Fruit fly (Drosophila melanogaster) whole organism, embryonic: ENCODE results near the gene CG12948.

Experiments used
- Abd-B ChIP-seq: fragments of 200-800 bp; sonication (Bioruptor generic); optimal IDR thresholded peaks from 2 replicates; lab custom pipeline; 2018; ENCODE audit warnings: missing biosample characterization, mild to moderate bottlenecking, missing genetic modification characterization, moderate library complexity
- Aef1 ChIP-seq: fragments of 200-800 bp; sonication (Bioruptor generic); IDR thresholded peaks from 3 replicates; pipeline ENCODE4 v1.3.6; 2022; ENCODE audit warnings: missing biosample characterization, missing genetic modification characterization
- Antp ChIP-seq: fragments of 200-800 bp; sonication (Bioruptor generic); optimal IDR thresholded peaks from 3 replicates; lab custom pipeline; 2016; ENCODE audit warnings: missing biosample characterization, missing genetic modification characterization
- CG10274 ChIP-seq: fragments of 200-800 bp; sonication (Bioruptor generic); optimal IDR thresholded peaks from 3 replicates; lab custom pipeline; 2017; ENCODE audit warnings: missing biosample characterization, mild to moderate bottlenecking, missing genetic modification characterization
- CG10979 ChIP-seq: fragments of 200-800 bp; sonication (Bioruptor generic); optimal IDR thresholded peaks from 2 replicates; lab custom pipeline; 2018; ENCODE audit warnings: missing biosample characterization, mild to moderate bottlenecking, missing genetic modification characterization, moderate library complexity
- CG11247 ChIP-seq: fragments of 200-800 bp; sonication (Bioruptor generic); IDR thresholded peaks from 2 replicates; pipeline ENCODE4 v1.3.6; 2022; ENCODE audit warnings: missing biosample characterization, missing genetic modification characterization
- CG12236 ChIP-seq: fragments of 200-800 bp; sonication (Bioruptor generic); optimal IDR thresholded peaks from 2 replicates; lab custom pipeline; 2016; ENCODE audit warnings: missing biosample characterization, missing genetic modification characterization
- CG14441 ChIP-seq: fragments of 200-800 bp; sonication (Bioruptor generic); IDR thresholded peaks from 2 replicates; pipeline ENCODE4 v1.3.6; 2022; ENCODE audit warnings: missing biosample characterization, missing genetic modification characterization
- CG15011 ChIP-seq: fragments of 200-800 bp; sonication (Bioruptor generic); optimal IDR thresholded peaks from 3 replicates; lab custom pipeline; 2018; ENCODE audit warnings: missing biosample characterization, mild to moderate bottlenecking, missing genetic modification characterization
- CG1529 ChIP-seq: fragments of 200-800 bp; sonication (Bioruptor generic); optimal IDR thresholded peaks from 3 replicates; lab custom pipeline; 2018; ENCODE audit warnings: missing biosample characterization, missing genetic modification characterization
- CG17385 ChIP-seq: fragments of 200-800 bp; sonication (Bioruptor generic); optimal IDR thresholded peaks from 3 replicates; lab custom pipeline; 2018; ENCODE audit warnings: missing biosample characterization, mild to moderate bottlenecking, missing genetic modification characterization
- CG17568 ChIP-seq: fragments of 200-800 bp; sonication (Bioruptor generic); optimal IDR thresholded peaks from 2 replicates; lab custom pipeline; 2018; ENCODE audit warnings: missing biosample characterization, mild to moderate bottlenecking, missing genetic modification characterization, moderate library complexity
- CG17802 ChIP-seq: fragments of 200-800 bp; sonication (Bioruptor generic); optimal IDR thresholded peaks from 2 replicates; lab custom pipeline; 2018; ENCODE audit warnings: missing biosample characterization, mild to moderate bottlenecking, missing genetic modification characterization, moderate library complexity
- CG17912 ChIP-seq: fragments of 200-800 bp; sonication (Bioruptor generic); optimal IDR thresholded peaks from 2 replicates; lab custom pipeline; 2018; ENCODE audit warnings: missing biosample characterization, mild to moderate bottlenecking, missing genetic modification characterization
- CG1792 ChIP-seq: fragments of 200-800 bp; sonication (Bioruptor generic); optimal IDR thresholded peaks from 2 replicates; lab custom pipeline; 2016; ENCODE audit warnings: missing biosample characterization, missing genetic modification characterization
- CG18011 ChIP-seq: fragments of 200-800 bp; sonication (Bioruptor generic); optimal IDR thresholded peaks from 2 replicates; lab custom pipeline; 2017; ENCODE audit warnings: missing biosample characterization, missing genetic modification characterization, mild to moderate bottlenecking, moderate library complexity, missing genotype
- CG2875 ChIP-seq: fragments of 200-800 bp; sonication (Bioruptor generic); optimal IDR thresholded peaks from 2 replicates; lab custom pipeline; 2017; ENCODE audit warnings: missing biosample characterization, mild to moderate bottlenecking, missing genetic modification characterization, missing genetic modification reagents
- CG30403 ChIP-seq: fragments of 200-800 bp; sonication (Bioruptor generic); optimal IDR thresholded peaks from 3 replicates; lab custom pipeline; 2016; ENCODE audit warnings: missing biosample characterization, missing genetic modification characterization
- CG31441 ChIP-seq: fragments of 200-800 bp; sonication (Bioruptor generic); IDR thresholded peaks from 2 replicates; pipeline ENCODE4 v1.3.6; 2022; ENCODE audit warnings: missing biosample characterization, missing genetic modification characterization
- CG4328 ChIP-seq: fragments of 200-800 bp; sonication (Bioruptor generic); optimal IDR thresholded peaks from 3 replicates; lab custom pipeline; 2017; ENCODE audit warnings: missing biosample characterization, missing genetic modification reagents, missing genetic modification characterization
- CG8281 ChIP-seq: fragments of 200-800 bp; sonication (Bioruptor generic); optimal IDR thresholded peaks from 2 replicates; lab custom pipeline; 2018; ENCODE audit warnings: missing biosample characterization, mild to moderate bottlenecking, missing genetic modification characterization, moderate library complexity
- CG9797 ChIP-seq: fragments of 200-800 bp; sonication (Bioruptor generic); optimal IDR thresholded peaks from 3 replicates; lab custom pipeline; 2018; ENCODE audit warnings: missing biosample characterization, mild to moderate bottlenecking, missing genetic modification characterization
- D ChIP-seq, 2 experiments: fragments of 200-800 bp in 1 of 2; fragments of >200 bp in 1 of 2; sonication (Bioruptor generic) in 1 of 2; optimal IDR thresholded peaks; 2 replicates in 1 of 2; 3 replicates in 1 of 2; lab custom pipeline; 2017; ENCODE audit warnings: mild to moderate bottlenecking in 1 of 2, missing biosample characterization in 1 of 2, missing genetic modification characterization in 1 of 2, missing genetic modification reagents in 1 of 2
- Dip2 ChIP-seq: fragments of 200-800 bp; sonication (Bioruptor generic); IDR thresholded peaks from 2 replicates; pipeline ENCODE4 v1.3.6; 2022; ENCODE audit warnings: missing biosample characterization, missing genetic modification characterization
- Dp ChIP-seq: fragments of 200-800 bp; sonication (Bioruptor generic); optimal IDR thresholded peaks from 2 replicates; lab custom pipeline; 2018; ENCODE audit warnings: missing biosample characterization, mild to moderate bottlenecking, missing genetic modification characterization, moderate library complexity
- Jarid2 ChIP-seq: fragments of 200-800 bp; sonication (Bioruptor generic); optimal IDR thresholded peaks from 3 replicates; lab custom pipeline; 2017; ENCODE audit warnings: mild to moderate bottlenecking, missing biosample characterization, missing genetic modification reagents, missing genetic modification characterization
- Lhr ChIP-seq: fragments of 200-800 bp; sonication (Bioruptor generic); optimal IDR thresholded peaks from 3 replicates; lab custom pipeline; 2017; ENCODE audit warnings: mild to moderate bottlenecking, missing biosample characterization, missing genetic modification reagents, missing genetic modification characterization
- Lpt ChIP-seq: fragments of >200 bp; optimal IDR thresholded peaks from 2 replicates; lab custom pipeline; 2018; ENCODE audit warnings: missing biosample characterization, missing genetic modification characterization
- Med ChIP-seq: fragments of 200-800 bp; sonication (Bioruptor generic); peaks from one replicate; lab custom pipeline; 2016; ENCODE audit warnings: missing biosample characterization, missing genetic modification characterization, mild to moderate bottlenecking, inconsistent platforms, moderate library complexity
- NFAT ChIP-seq: fragments of 200-800 bp; sonication (Bioruptor generic); IDR thresholded peaks from 2 replicates; pipeline ENCODE4 v1.3.6; 2022; ENCODE audit warnings: missing biosample characterization, missing genetic modification characterization
- ato ChIP-seq: fragments of 200-800 bp; sonication (Bioruptor generic); IDR thresholded peaks from 2 replicates; pipeline ENCODE4 v1.3.6; 2022; ENCODE audit warnings: missing biosample characterization, missing genetic modification characterization; ENCODE audit not compliant: partially characterized antibody
- bcd ChIP-seq: fragments of 200-800 bp; sonication (Bioruptor generic); optimal IDR thresholded peaks from 2 replicates; lab custom pipeline; 2017; ENCODE audit warnings: missing biosample characterization, mild to moderate bottlenecking, missing genetic modification characterization
- dimm ChIP-seq: fragments of 200-800 bp; sonication (Bioruptor generic); IDR thresholded peaks from 2 replicates; pipeline ENCODE4 v1.3.6; 2022; ENCODE audit warnings: missing biosample characterization, missing genetic modification characterization
- ewg ChIP-seq: fragments of 200-800 bp; sonication (Bioruptor generic); optimal IDR thresholded peaks from 3 replicates; lab custom pipeline; 2017; ENCODE audit warnings: mild to moderate bottlenecking, missing biosample characterization, missing genetic modification reagents, missing genetic modification characterization
- exex ChIP-seq: fragments of 200-800 bp; sonication (Bioruptor generic); optimal IDR thresholded peaks from 4 replicates; lab custom pipeline; 2018; ENCODE audit warnings: missing biosample characterization, mild to moderate bottlenecking, missing genetic modification characterization, moderate library complexity
- hb ChIP-seq: fragments of 200-800 bp; sonication (Bioruptor generic); IDR thresholded peaks from 3 replicates; pipeline ENCODE4 v1.3.6; 2022; ENCODE audit warnings: missing biosample characterization, missing genetic modification characterization; ENCODE audit not compliant: partially characterized antibody
- klu ChIP-seq: fragments of 200-800 bp; sonication (Bioruptor generic); IDR thresholded peaks from 2 replicates; pipeline ENCODE4 v1.3.6; 2022; ENCODE audit warnings: missing biosample characterization, missing genetic modification characterization
- lbe ChIP-seq: fragments of 200-800 bp; sonication (Bioruptor generic); optimal IDR thresholded peaks from 2 replicates; lab custom pipeline; 2016; ENCODE audit warnings: missing biosample characterization, mild to moderate bottlenecking, missing genetic modification characterization
- luna ChIP-seq: fragments of 200-800 bp; sonication (Bioruptor generic); optimal IDR thresholded peaks from 2 replicates; lab custom pipeline; 2016; ENCODE audit warnings: missing biosample characterization, missing genetic modification characterization
- pnt ChIP-seq: fragments of 200-800 bp; sonication (Bioruptor generic); optimal IDR thresholded peaks from 3 replicates; lab custom pipeline; 2016; ENCODE audit warnings: missing biosample characterization, missing genetic modification characterization
- salm ChIP-seq: fragments of 200-800 bp; sonication (Bioruptor generic); optimal IDR thresholded peaks from 2 replicates; lab custom pipeline; 2018; ENCODE audit warnings: missing biosample characterization, mild to moderate bottlenecking, missing genetic modification characterization
- shn ChIP-seq: fragments of 200-800 bp; sonication (Bioruptor generic); optimal IDR thresholded peaks from 3 replicates; lab custom pipeline; 2016; ENCODE audit warnings: missing biosample characterization, missing genetic modification characterization
- sisA ChIP-seq: fragments of 200-800 bp; sonication (Bioruptor generic); IDR thresholded peaks from 2 replicates; pipeline ENCODE4 v1.3.6; 2022; ENCODE audit warnings: missing biosample characterization, missing genetic modification characterization
- sr ChIP-seq: fragments of 200-800 bp; sonication (Bioruptor generic); IDR thresholded peaks from 3 replicates; pipeline ENCODE4 v1.3.6; 2022; ENCODE audit warnings: missing biosample characterization, missing genetic modification characterization
- tap ChIP-seq: fragments of 200-800 bp; optimal IDR thresholded peaks from 3 replicates; lab custom pipeline; 2019; ENCODE audit warnings: missing biosample characterization, mild to moderate bottlenecking, missing genetic modification characterization, moderate library complexity
- tup ChIP-seq: fragments of 200-800 bp; sonication (Bioruptor generic); optimal IDR thresholded peaks from 2 replicates; lab custom pipeline; 2016; ENCODE audit warnings: missing biosample characterization, mild to moderate bottlenecking, missing genetic modification characterization, moderate library complexity
- yki ChIP-seq: fragments of >200 bp; optimal IDR thresholded peaks from 3 replicates; lab custom pipeline; 2018
- zf30C ChIP-seq: fragments of 200-800 bp; sonication (Bioruptor generic); optimal IDR thresholded peaks from 3 replicates; lab custom pipeline; 2018; ENCODE audit warnings: missing biosample characterization, mild to moderate bottlenecking, missing genetic modification characterization
- zfh1 ChIP-seq: fragments of 200-800 bp; sonication (Bioruptor generic); IDR thresholded peaks from 3 replicates; pipeline ENCODE4 v1.3.6; 2022; ENCODE audit warnings: missing biosample characterization, missing genetic modification characterization
- zfh2 ChIP-seq: fragments of 200-800 bp; sonication (Bioruptor generic); optimal IDR thresholded peaks from 2 replicates; lab custom pipeline; 2016; ENCODE audit warnings: missing biosample characterization, missing genetic modification characterization

Gene CG12948

DNA sequence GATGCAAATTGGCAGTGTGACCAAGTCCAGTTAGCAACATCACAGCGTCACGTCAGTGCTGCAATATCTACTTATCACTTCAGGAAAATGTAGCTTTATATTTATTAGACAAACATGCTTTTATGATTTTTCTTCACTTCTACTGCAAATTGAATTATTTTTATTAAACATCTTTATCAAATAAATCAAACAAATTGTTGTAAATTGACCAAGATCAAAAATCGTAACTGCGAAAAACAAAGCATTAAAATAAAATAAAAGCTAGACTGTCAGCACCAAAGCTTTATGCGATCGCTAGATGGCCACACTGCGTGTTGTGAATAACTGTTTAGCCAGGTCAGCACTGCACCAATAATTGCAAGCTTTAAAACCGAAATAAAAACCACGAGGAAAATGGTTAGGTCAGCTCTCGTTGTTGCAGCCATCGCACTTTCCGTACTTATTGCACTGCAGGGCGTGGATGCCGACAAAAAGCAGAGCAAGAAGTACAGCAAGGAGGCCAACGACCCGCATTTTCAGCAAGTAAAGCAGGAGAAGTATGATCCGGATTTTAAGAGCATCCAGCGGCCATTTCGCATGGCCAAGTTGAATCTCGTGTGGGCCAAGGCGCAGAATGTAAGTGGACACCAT is 43.7 kb upstream of the CG12948 start, which contains the start of the genes CG12945 and CG8507 (continued):
- TF ChIP-seq CG15011 (GFP tag; lab: Kevin White, UChicago) (no peak), CG11247 (no peak), CG9797 (GFP tag; lab: Kevin White, UChicago) (peak; percentile 76), CG2875 (GFP tag; lab: Kevin White, UChicago) (no peak), NFAT (GFP tag; lab: Robert Waterston, UW) (no peak), shn (GFP tag; lab: Kevin White, UChicago) (peak; percentile 53), CG18011 (GFP tag; lab: Kevin White, UChicago) (peak; percentile 28), CG1529 (GFP tag; lab: Kevin White, UChicago) (no peak), Dp (GFP tag; lab: Kevin White, UChicago) (peak; percentile 32), Jarid2 (GFP tag; lab: Kevin White, UChicago) (no peak), luna (GFP tag; lab: Kevin White, UChicago) (no peak), Lpt (GFP tag; lab: Kevin White, UChicago) (no peak), sr (GFP tag; lab: Robert Waterston, UW) (no peak), Dip2 (GFP tag; lab: Robert Waterston, UW) (no peak), hb (no peak), D (optimal IDR thresholded peaks at IDR 0.05; lab: Kevin White, UChicago) (no peak), D (GFP tag; optimal IDR thresholded peaks at IDR 0.05; lab: Kevin White, UChicago) (no peak), lbe (peak; percentile 3), ewg (GFP tag; lab: Kevin White, UChicago) (no peak), CG1792 (no peak), CG17385 (no peak), pnt (no peak), CG17912 (GFP tag; lab: Kevin White, UChicago) (no peak), Lhr (GFP tag; lab: Kevin White, UChicago) (no peak), CG12236 (GFP tag; lab: Kevin White, UChicago) (no peak), CG17568 (GFP tag; lab: Kevin White, UChicago) (no peak), tup (GFP tag; lab: Kevin White, UChicago) (no peak), CG31441 (no peak), exex (no peak), yki (no peak), zfh2 (peak; percentile 69), bcd (GFP tag; lab: Kevin White, UChicago) (peak; percentile 60), ato (GFP tag; lab: Robert Waterston, UW) (no peak), Abd-B (GFP tag; lab: Kevin White, UChicago) (peak; percentile 76), dimm (GFP tag; lab: Robert Waterston, UW) (no peak), Med (GFP tag; lab: Kevin White, UChicago) (peak; percentile 85), zf30C (GFP tag; lab: Kevin White, UChicago) (no peak), tap (tag; lab: Kevin White, UChicago) (no peak), sisA (no peak), Antp (GFP tag; lab: Kevin White, UChicago) (peak; percentile 12), CG10274 (no peak), CG17802 (tag; lab: Kevin White, UChicago) (no peak), CG14441 (GFP tag; lab: Robert Waterston, UW) (0 out of 2 replicates have a peak, but pooled peaks have one; percentile 17), zfh1 (GFP tag; lab: Robert Waterston, UW) (no peak), Aef1 (GFP tag; lab: Robert Waterston, UW) (no peak), CG4328 (GFP tag; lab: Kevin White, UChicago) (no peak), klu (no peak), salm (no peak), CG10979 (tag; lab: Kevin White, UChicago) (peak; percentile 31), CG8281 (no peak), CG30403 (GFP tag; lab: Kevin White, UChicago) (peak; percentile 67)
